Fruit fly (Drosophila melanogaster): Measurements from ENCODE around the gene CG18249.

CG18249 gene

dm6 chr3R:8239472-8240301, 19.7 kb downstream of the CG18249 start (continued):
- peak; percentile 78 for TF ChIP-seq bab2 (GFP tag; optimal IDR thresholded peaks at IDR 0.05)
- no peak for TF ChIP-seq dimm (GFP tag; IDR thresholded peaks at IDR 0.05)
- no peak; the same call in 1 of the 2 replicates for TF ChIP-seq CG13287 (GFP tag; IDR thresholded peaks at IDR 0.05; ENCODE audit: partially characterized antibody)
- peak; percentile 80 for TF ChIP-seq CG6813 (GFP tag; optimal IDR thresholded peaks at IDR 0.05)
- no peak for TF ChIP-seq TFAM (GFP tag; optimal IDR thresholded peaks at IDR 0.05)
- TF ChIP-seq bsh (GFP tag; optimal IDR thresholded peaks at IDR 0.05): peak; percentile 86 to 88
- TF ChIP-seq odd (GFP tag; optimal IDR thresholded peaks at IDR 0.05): peak; percentile 95
- TF ChIP-seq CG8281 (tag; optimal IDR thresholded peaks at IDR 0.05): peak; percentile 76
- TF ChIP-seq CG6654 (GFP tag; optimal IDR thresholded peaks at IDR 0.05): peak; percentile 79
- TF ChIP-seq CG12155 (GFP tag; optimal IDR thresholded peaks at IDR 0.05): peak; percentile 75
- TF ChIP-seq CG13775 (GFP tag; optimal IDR thresholded peaks at IDR 0.05): peak; percentile 96
- peak; percentile 51 for TF ChIP-seq ttk (GFP tag; IDR thresholded peaks at IDR 0.05)
- 0 out of 2 replicates have a peak, but pooled peaks have one; percentile 39 for TF ChIP-seq CG32772 (GFP tag; IDR thresholded peaks at IDR 0.05)
- no peak; the same call in 1 of the 3 replicates for TF ChIP-seq CG2889 (GFP tag; IDR thresholded peaks at IDR 0.05)
- peak; percentile 93 for TF ChIP-seq CG4424 (GFP tag; optimal IDR thresholded peaks at IDR 0.05)
- peak; percentile 91 for TF ChIP-seq CG2120 (GFP tag; optimal IDR thresholded peaks at IDR 0.05)
- TF ChIP-seq CG12299 (tag; optimal IDR thresholded peaks at IDR 0.05): peak; percentile 86
- TF ChIP-seq abd-A (tag; optimal IDR thresholded peaks at IDR 0.05): no peak
- TF ChIP-seq CG1647 (GFP tag; optimal IDR thresholded peaks at IDR 0.05): peak; percentile 47
- TF ChIP-seq Doc2 (GFP tag; IDR thresholded peaks at IDR 0.05): no peak
- TF ChIP-seq CG12942 (GFP tag; optimal IDR thresholded peaks at IDR 0.05): peak; percentile 65
- TF ChIP-seq CG11093 (GFP tag; IDR thresholded peaks at IDR 0.05): peak; percentile 68; the same call in 2 of the 3 replicates
- no peak for TF ChIP-seq Hey (tag; optimal IDR thresholded peaks at IDR 0.05)
- peak; percentile 59; the same call in 2 of the 3 replicates for TF ChIP-seq Aef1 (GFP tag; IDR thresholded peaks at IDR 0.05)
- TF ChIP-seq CG15479 (GFP tag; optimal IDR thresholded peaks at IDR 0.05): no peak
- TF ChIP-seq Side (GFP tag; optimal IDR thresholded peaks at IDR 0.05): peak; percentile 68
- no peak for TF ChIP-seq CG16813 (GFP tag; IDR thresholded peaks at IDR 0.05; ENCODE audit: partially characterized antibody)
- TF ChIP-seq Mad (GFP tag; optimal IDR thresholded peaks at IDR 0.05): peak; percentile 72
- TF ChIP-seq dpn (GFP tag; optimal IDR thresholded peaks at IDR 0.05): peak; percentile 65 to 82
- no peak for TF ChIP-seq pita (GFP tag; optimal IDR thresholded peaks at IDR 0.05)
- peak; percentile 95 for TF ChIP-seq CG10543 (GFP tag; optimal IDR thresholded peaks at IDR 0.05)
- peak; percentile 77 for TF ChIP-seq row (GFP tag; IDR thresholded peaks at IDR 0.05)
- TF ChIP-seq CG11723 (GFP tag; optimal IDR thresholded peaks at IDR 0.05): peak; percentile 89
- TF ChIP-seq ham (GFP tag; IDR thresholded peaks at IDR 0.05): no peak
- TF ChIP-seq Dad (GFP tag; optimal IDR thresholded peaks at IDR 0.05): peak; percentile 19
- TF ChIP-seq CG14441 (GFP tag; IDR thresholded peaks at IDR 0.05): peak; percentile 59
- TF ChIP-seq Hr39 (optimal IDR thresholded peaks at IDR 0.05): no peak
- peak; percentile 75 for TF ChIP-seq Ptx1 (GFP tag; IDR thresholded peaks at IDR 0.05)
- TF ChIP-seq Gsc (GFP tag; IDR thresholded peaks at IDR 0.05): no peak
- TF ChIP-seq CG6854 (GFP tag; optimal IDR thresholded peaks at IDR 0.05): peak; percentile 92
- peak; percentile 73 for TF ChIP-seq lmd (GFP tag; IDR thresholded peaks at IDR 0.05)
- peak; percentile 72 for TF ChIP-seq CG30431 (GFP tag; optimal IDR thresholded peaks at IDR 0.05)
- TF ChIP-seq CG11085 (GFP tag; IDR thresholded peaks at IDR 0.05): peak; percentile 30
- peak; percentile 49; the same call in 1 of the 2 replicates for TF ChIP-seq CG8765 (GFP tag; IDR thresholded peaks at IDR 0.05)
- peak; percentile 99 for TF ChIP-seq CG17361 (GFP tag; IDR thresholded peaks at IDR 0.05)
- peak; percentile 47 for TF ChIP-seq luna (GFP tag; optimal IDR thresholded peaks at IDR 0.05)
- peak; percentile 90 for TF ChIP-seq CG2712 (tag; optimal IDR thresholded peaks at IDR 0.05)
- TF ChIP-seq CG11247 (GFP tag; IDR thresholded peaks at IDR 0.05): peak; percentile 50
- peak; percentile 41 for TF ChIP-seq btn (GFP tag; optimal IDR thresholded peaks at IDR 0.05)
- TF ChIP-seq CG13123 (GFP tag; optimal IDR thresholded peaks at IDR 0.05): peak; percentile 70
